Worm (Caenorhabditis elegans): ENCODE measurements around the gene rig-6.

- TF ChIP-seq ztf-11 (tag; optimal IDR thresholded peaks at IDR 0.05) (no peak), mab-5 (tag; optimal IDR thresholded peaks at IDR 0.05) (no peak), M03D4.4 (tag; optimal IDR thresholded peaks at IDR 0.05) (no peak), pha-4 (tag; optimal IDR thresholded peaks at IDR 0.05) (no peak), ceh-43 (GFP tag; optimal IDR thresholded peaks at IDR 0.05) (no peak), ces-1 (GFP tag; optimal IDR thresholded peaks at IDR 0.05) (no peak), nhr-12 (tag; optimal IDR thresholded peaks at IDR 0.05) (no peak)
Observed at ce11 chrII:4793320-4793719, 18.6 kb downstream of the rig-6 start.
